Worm (Caenorhabditis elegans): Measurements from ENCODE around the gene F53F8.6.

DNA sequence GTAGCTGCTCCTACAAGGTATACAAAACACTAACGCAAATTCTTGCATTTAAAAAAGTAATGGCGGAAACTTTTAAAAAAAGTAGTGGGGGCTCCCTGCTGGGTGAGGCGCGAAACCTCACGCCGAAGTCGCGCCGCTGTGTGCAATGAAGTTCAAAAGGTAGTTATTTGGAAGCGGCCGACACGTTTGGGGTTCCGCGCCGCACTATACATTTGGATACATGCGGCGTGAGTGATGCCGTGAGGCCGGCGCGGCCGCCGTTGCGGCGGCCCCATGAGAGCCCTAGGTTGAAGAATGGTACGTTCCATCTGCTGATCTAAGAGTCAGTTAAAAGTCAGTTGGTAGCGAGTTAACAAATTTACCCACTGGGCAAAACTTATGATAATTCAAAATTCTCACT lies 22.2 kb upstream of the F53F8.6 start:
- TF ChIP-seq ama-1 (optimal IDR thresholded peaks at IDR 0.05) (no peak), hmbx-1 (tag; optimal IDR thresholded peaks at IDR 0.05) (no peak), tbx-11 (GFP tag; IDR thresholded peaks at IDR 0.05) (no peak), F13C5.2 (tag; optimal IDR thresholded peaks at IDR 0.05) (no peak), scrt-1 (GFP tag; IDR thresholded peaks at IDR 0.05) (no peak), tbx-37 (GFP tag; conservative IDR thresholded peaks at IDR 0.05) (no peak), tra-4 (tag; optimal IDR thresholded peaks at IDR 0.05) (no peak), pes-1 (GFP tag; IDR thresholded peaks at IDR 0.05) (0 out of 2 replicates have a peak, but pooled peaks have one; percentile 20), B0310.2 (tag; optimal IDR thresholded peaks at IDR 0.05) (no peak), flt-1 (GFP tag; IDR thresholded peaks at IDR 0.05) (no peak), hmg-4 (GFP tag; optimal IDR thresholded peaks at IDR 0.05) (no peak), ets-7 (tag; optimal IDR thresholded peaks at IDR 0.05) (no peak), ceh-36 (tag; optimal IDR thresholded peaks at IDR 0.05) (no peak), sea-1 (GFP tag; conservative IDR thresholded peaks at IDR 0.05) (no peak)

All from whole organism, early embryonic.